Worm (Caenorhabditis elegans): ENCODE data around the gene ZK1290.13.
A peak's percentile ranks its signal among the peaks of the same experiment; 100 is the strongest.

ce11 chrII:7534934-7535333 lies at the start of gene ZK1290.13:
- TF ChIP-seq hlh-11 (tag; optimal IDR thresholded peaks at IDR 0.05) (peak; percentile 6), R02D3.7 (tag; optimal IDR thresholded peaks at IDR 0.05) (no peak), nhr-76 (tag; optimal IDR thresholded peaks at IDR 0.05) (no peak), F44E2.7 (GFP tag; IDR thresholded peaks at IDR 0.05) (no peak), ceh-62 (tag; optimal IDR thresholded peaks at IDR 0.05) (no peak), nhr-28 (tag; optimal IDR thresholded peaks at IDR 0.05) (no peak), lin-15B (tag; optimal IDR thresholded peaks at IDR 0.05) (no peak), ces-1 (GFP tag; optimal IDR thresholded peaks at IDR 0.05) (no peak), Y105C5A.15 (GFP tag; IDR thresholded peaks at IDR 0.05) (no peak), fkh-10 (GFP tag; optimal IDR thresholded peaks at IDR 0.05) (no peak), ama-1 (optimal IDR thresholded peaks at IDR 0.05) (no peak), lin-1 (GFP tag; IDR thresholded peaks at IDR 0.05) (no peak)

Measured in whole organism, L4 larva.